Fruit fly (Drosophila melanogaster): ENCODE data around the gene Cftr.

The Cftr gene

DNA sequence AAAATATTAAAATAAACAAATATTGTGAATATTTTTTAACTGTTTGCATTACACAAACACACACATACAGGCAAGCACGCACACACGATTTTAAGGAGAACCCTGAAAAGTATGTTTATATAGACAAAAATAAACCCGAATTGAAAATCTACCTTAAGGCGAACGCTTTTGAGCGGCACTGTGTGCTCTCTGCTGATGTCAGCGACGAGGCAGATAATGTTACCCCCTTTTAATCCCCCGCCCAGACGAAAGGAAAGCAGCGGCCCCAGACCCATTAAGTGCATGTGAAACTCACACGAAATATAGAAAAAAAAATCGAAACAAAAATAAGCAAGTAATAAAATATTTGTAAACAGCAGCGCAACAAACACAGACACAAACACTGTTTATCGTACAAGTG is 22.4 kb downstream of the Cftr start:
- no peak for TF ChIP-seq Ets98B (GFP tag; IDR thresholded peaks at IDR 0.05)

DNA sequence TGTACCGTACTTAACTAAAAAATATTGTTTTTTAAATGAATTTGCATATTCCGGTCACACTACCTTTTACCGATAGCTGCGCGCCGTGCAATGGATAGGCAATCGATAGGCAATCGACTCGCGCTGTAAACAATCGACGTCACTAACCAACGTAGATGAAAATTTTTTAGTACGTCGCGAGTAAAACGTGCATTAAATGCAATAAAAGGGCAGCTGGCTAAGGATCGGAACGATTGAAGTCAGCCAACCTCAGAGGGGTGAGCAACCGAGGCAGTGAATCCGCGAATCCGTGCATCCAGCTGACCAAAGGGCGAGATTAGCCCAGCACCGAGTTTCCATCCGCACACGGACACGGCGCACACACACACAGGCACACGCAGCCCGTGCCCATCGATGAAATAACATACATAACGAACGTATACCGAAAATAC is 25.5 kb downstream of the Cftr start, which contains the start of gene Pp1alpha-96A:
Gene Pp1alpha-96A, plus strand, starts transcription at position 121 of the 431 bp plus-strand sequence.
- TF ChIP-seq Pif1A (GFP tag; optimal IDR thresholded peaks at IDR 0.05) = no peak
- TF ChIP-seq CG12605 (GFP tag; IDR thresholded peaks at IDR 0.05) = no peak
- no peak for TF ChIP-seq CG8301 (tag; optimal IDR thresholded peaks at IDR 0.05)
- TF ChIP-seq CG8159 (tag; optimal IDR thresholded peaks at IDR 0.05) = no peak

DNA sequence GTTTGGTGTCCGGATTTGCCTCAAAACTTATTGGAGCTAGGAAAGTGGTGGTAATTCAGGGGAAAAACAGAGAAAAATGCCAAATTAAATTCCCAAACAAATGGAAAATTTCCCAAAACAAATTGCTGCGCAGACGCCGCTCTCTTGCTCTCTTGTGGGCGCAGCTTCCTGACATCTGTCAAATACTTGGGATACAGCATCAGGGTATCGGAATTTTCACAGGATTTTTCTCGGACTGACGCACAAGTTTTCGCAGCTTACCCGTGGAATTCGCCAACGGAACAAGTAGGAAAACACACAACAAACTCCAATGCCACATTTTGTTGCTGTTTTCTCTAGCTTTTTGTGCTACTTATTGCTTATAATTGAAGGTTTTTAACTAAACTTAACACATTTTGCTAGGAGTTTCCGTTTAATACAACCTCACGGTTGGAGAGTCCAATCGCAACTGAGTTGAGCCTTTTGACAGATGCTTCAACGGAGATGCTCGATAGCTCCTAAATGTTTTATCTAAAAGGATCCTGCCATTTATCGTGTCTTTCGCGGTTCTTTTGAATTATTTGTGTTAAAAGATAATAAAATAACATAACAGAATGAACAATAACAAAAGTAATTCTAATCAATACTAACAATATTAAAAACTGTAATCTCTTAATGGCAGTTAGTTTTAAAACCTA is 28.9 kb downstream of the Cftr start, which contains the start of the genes nAChRbeta2 and DZIP1:
Gene nAChRbeta2, minus strand, starts transcription at position 455 of the 677 bp plus-strand sequence.
Gene DZIP1, plus strand, starts transcription at position 627 of the 677 bp plus-strand sequence.
- TF ChIP-seq CG15710 (tag; optimal IDR thresholded peaks at IDR 0.05) = no peak
- TF ChIP-seq CG17806 (tag; optimal IDR thresholded peaks at IDR 0.05) = no peak
- TF ChIP-seq CG13204 (GFP tag; optimal IDR thresholded peaks at IDR 0.05) = no peak
- TF ChIP-seq CG32121 (GFP tag; IDR thresholded peaks at IDR 0.05) = no peak
- no peak for TF ChIP-seq CG8159 (tag; optimal IDR thresholded peaks at IDR 0.05)
- no peak for TF ChIP-seq Pif1A (GFP tag; optimal IDR thresholded peaks at IDR 0.05)
- TF ChIP-seq CG10348 (GFP tag; IDR thresholded peaks at IDR 0.05) = no peak
- no peak for TF ChIP-seq CG14655 (GFP tag; optimal IDR thresholded peaks at IDR 0.05)
- no peak for TF ChIP-seq CG9948 (tag; optimal IDR thresholded peaks at IDR 0.05)
- TF ChIP-seq D1 (tag; optimal IDR thresholded peaks at IDR 0.05) = no peak
- TF ChIP-seq fd96Ca (GFP tag; IDR thresholded peaks at IDR 0.05) = no peak
- no peak for TF ChIP-seq Ets98B (GFP tag; IDR thresholded peaks at IDR 0.05)
- no peak for TF ChIP-seq CG8301 (tag; optimal IDR thresholded peaks at IDR 0.05)
- TF ChIP-seq CG34367 (tag; optimal IDR thresholded peaks at IDR 0.05) = no peak
- no peak for TF ChIP-seq CG12605 (GFP tag; IDR thresholded peaks at IDR 0.05)
- no peak for TF ChIP-seq gl (tag; optimal IDR thresholded peaks at IDR 0.05)
- TF ChIP-seq EcR (GFP tag; optimal IDR thresholded peaks at IDR 0.05) = no peak

dm6 chr3R:24503627-24504026 is 40.1 kb downstream of the Cftr start:
- TF ChIP-seq Ets98B (GFP tag; IDR thresholded peaks at IDR 0.05) (no peak), CG34367 (tag; optimal IDR thresholded peaks at IDR 0.05) (no peak), CG10348 (GFP tag; IDR thresholded peaks at IDR 0.05) (no peak), CG14655 (GFP tag; optimal IDR thresholded peaks at IDR 0.05) (no peak)

DNA sequence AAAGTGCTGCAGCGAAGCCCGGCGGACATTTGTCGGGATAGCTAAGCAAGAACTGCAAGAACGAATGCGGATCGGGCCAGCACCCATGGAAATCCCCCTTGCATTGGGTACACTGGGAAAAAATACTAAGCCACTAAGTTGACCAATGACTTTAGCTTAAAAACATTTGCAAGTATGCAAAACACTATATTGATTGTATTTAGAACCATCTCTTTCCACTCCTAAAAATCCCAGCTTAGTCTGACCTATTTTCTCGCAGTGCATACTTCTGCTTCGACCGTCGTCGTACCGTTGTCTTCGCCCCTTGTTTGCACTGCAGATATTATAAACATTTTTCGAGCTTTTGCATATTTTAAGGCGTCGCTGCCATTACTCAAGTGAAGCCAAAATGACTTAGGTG is 47.6 kb downstream of the Cftr start:
- peak; percentile 48 for TF ChIP-seq Pif1A (GFP tag; optimal IDR thresholded peaks at IDR 0.05)
- peak; percentile 47 for TF ChIP-seq CG34367 (tag; optimal IDR thresholded peaks at IDR 0.05)
- no peak for TF ChIP-seq gl (tag; optimal IDR thresholded peaks at IDR 0.05)
- TF ChIP-seq CG4496 (GFP tag; IDR thresholded peaks at IDR 0.05) = 0 out of 3 replicates have a peak, but pooled peaks have one; percentile 50
- TF ChIP-seq CG8159 (tag; optimal IDR thresholded peaks at IDR 0.05) = peak; percentile 68
- no peak for TF ChIP-seq CG12605 (GFP tag; IDR thresholded peaks at IDR 0.05)
- no peak for TF ChIP-seq EcR (GFP tag; optimal IDR thresholded peaks at IDR 0.05)
- no peak for TF ChIP-seq CG10348 (GFP tag; IDR thresholded peaks at IDR 0.05)
- no peak for TF ChIP-seq Snoo (tag; optimal IDR thresholded peaks at IDR 0.05)
- TF ChIP-seq CG14655 (GFP tag; optimal IDR thresholded peaks at IDR 0.05) = peak; percentile 40
- TF ChIP-seq CG15710 (tag; optimal IDR thresholded peaks at IDR 0.05) = peak; percentile 57
- TF ChIP-seq Pif1B (GFP tag; optimal IDR thresholded peaks at IDR 0.05) = no peak
- TF ChIP-seq Ets98B (GFP tag; IDR thresholded peaks at IDR 0.05) = 0 out of 2 replicates have a peak, but pooled peaks have one; percentile 24
- TF ChIP-seq fd96Ca (GFP tag; IDR thresholded peaks at IDR 0.05) = 0 out of 3 replicates have a peak, but pooled peaks have one; percentile 49
- no peak for TF ChIP-seq CG17806 (tag; optimal IDR thresholded peaks at IDR 0.05)
- TF ChIP-seq CG13204 (GFP tag; optimal IDR thresholded peaks at IDR 0.05) = no peak
- TF ChIP-seq CG8301 (tag; optimal IDR thresholded peaks at IDR 0.05) = no peak
- no peak for TF ChIP-seq CG32121 (GFP tag; IDR thresholded peaks at IDR 0.05)
- no peak for TF ChIP-seq D1 (tag; optimal IDR thresholded peaks at IDR 0.05)
- 0 out of 2 replicates have a peak, but pooled peaks have one; percentile 9 for TF ChIP-seq rn (GFP tag; IDR thresholded peaks at IDR 0.05)
- TF ChIP-seq CG9948 (tag; optimal IDR thresholded peaks at IDR 0.05) = no peak
